Worm (Caenorhabditis elegans) whole organism, early embryonic: Measurements from ENCODE around the gene srx-22.

Experiments
- B0310.2 ChIP-seq: sonication (generic microtip); optimal IDR thresholded peaks from 2 replicates; lab custom pipeline; 2016; ENCODE audit warnings: mild to moderate bottlenecking, missing genetic modification characterization, missing compliant biosample characterization
- F13C5.2 ChIP-seq: sonication (generic microtip); optimal IDR thresholded peaks from 2 replicates; lab custom pipeline; 2017; ENCODE audit warnings: mild to moderate bottlenecking, missing genetic modification characterization, inconsistent platforms, missing compliant biosample characterization
- aly-1 ChIP-seq: sonication (generic microtip); optimal IDR thresholded peaks from 2 replicates; lab custom pipeline; 2016; ENCODE audit warnings: missing genetic modification characterization, missing compliant biosample characterization
- ama-1 ChIP-seq: fragments of 150-350 bp; optimal IDR thresholded peaks from 2 replicates; lab custom pipeline; 2014
- ceh-13 ChIP-seq: fragments of 200-800 bp; sonication (Bioruptor generic); optimal IDR thresholded peaks from 2 replicates; lab custom pipeline; 2018; ENCODE audit warnings: mild to moderate bottlenecking, missing genetic modification characterization, missing compliant biosample characterization
- ceh-36 ChIP-seq: sonication (generic microtip); optimal IDR thresholded peaks from 2 replicates; lab custom pipeline; 2016; ENCODE audit warnings: missing genetic modification characterization, inconsistent platforms, missing compliant biosample characterization
- ets-7 ChIP-seq: sonication (generic microtip); optimal IDR thresholded peaks from 2 replicates; lab custom pipeline; 2016; ENCODE audit warnings: missing genotype, missing genetic modification characterization, missing compliant biosample characterization
- flt-1 ChIP-seq: fragments of 200-800 bp; sonication (Bioruptor generic); IDR thresholded peaks from 2 replicates; pipeline ENCODE4 v1.3.6; 2022; ENCODE audit warnings: missing genetic modification characterization, missing compliant biosample characterization
- hmbx-1 ChIP-seq: sonication (generic microtip); optimal IDR thresholded peaks from 2 replicates; lab custom pipeline; 2016; ENCODE audit warnings: mild to moderate bottlenecking, missing genetic modification characterization, missing compliant biosample characterization
- hmg-4 ChIP-seq: fragments of 200-800 bp; sonication (Bioruptor generic); optimal IDR thresholded peaks from 2 replicates; lab custom pipeline; 2018; ENCODE audit warnings: mild to moderate bottlenecking, missing genetic modification characterization, missing compliant biosample characterization
- hnd-1 ChIP-seq: sonication (generic microtip); optimal IDR thresholded peaks from 2 replicates; lab custom pipeline; 2016; ENCODE audit warnings: missing genetic modification characterization, missing compliant biosample characterization
- pes-1 ChIP-seq: fragments of 200-800 bp; sonication (Bioruptor generic); IDR thresholded peaks from 2 replicates; pipeline ENCODE4 v1.3.6; 2022; ENCODE audit warnings: missing genetic modification reagents, missing genetic modification characterization, missing compliant biosample characterization
- scrt-1 ChIP-seq: fragments of 200-800 bp; sonication (Bioruptor generic); IDR thresholded peaks from 2 replicates; pipeline ENCODE4 v1.3.6; 2022; ENCODE audit warnings: missing genetic modification characterization, missing compliant biosample characterization
- sea-1 ChIP-seq: fragments of 200-800 bp; sonication (Bioruptor generic); conservative IDR thresholded peaks from 2 replicates; pipeline ENCODE4 v1.3.6; 2022; ENCODE audit warnings: missing genetic modification characterization, missing compliant biosample characterization
- tbx-11 ChIP-seq: fragments of 200-800 bp; sonication (Bioruptor generic); IDR thresholded peaks from 2 replicates; pipeline ENCODE4 v1.3.6; 2022; ENCODE audit warnings: missing genetic modification characterization, missing compliant biosample characterization
- tbx-37 ChIP-seq: fragments of 200-800 bp; sonication (Bioruptor generic); conservative IDR thresholded peaks from 2 replicates; pipeline ENCODE4 v1.3.6; 2022; ENCODE audit warnings: missing genetic modification reagents, missing genetic modification characterization, missing compliant biosample characterization
- tra-4 ChIP-seq: sonication (generic microtip); optimal IDR thresholded peaks from 2 replicates; lab custom pipeline; 2017; ENCODE audit warnings: missing genetic modification characterization, missing compliant biosample characterization

srx-22 gene

ce11 chrV:679663-680062 is at the start of gene srx-22:
TSS of gene srx-22 (plus strand) at chrV:679963.
- TF ChIP-seq sea-1 (GFP tag; lab: Robert Waterston, UW) (no peak), ceh-36 (tag; lab: Kevin White, UChicago) (no peak), pes-1 (GFP tag; lab: Robert Waterston, UW) (no peak), scrt-1 (GFP tag; lab: Robert Waterston, UW) (no peak), B0310.2 (no peak), ama-1 (lab: Kevin White, UChicago) (no peak), flt-1 (no peak), ceh-13 (GFP tag; lab: Kevin White, UChicago) (no peak)

DNA sequence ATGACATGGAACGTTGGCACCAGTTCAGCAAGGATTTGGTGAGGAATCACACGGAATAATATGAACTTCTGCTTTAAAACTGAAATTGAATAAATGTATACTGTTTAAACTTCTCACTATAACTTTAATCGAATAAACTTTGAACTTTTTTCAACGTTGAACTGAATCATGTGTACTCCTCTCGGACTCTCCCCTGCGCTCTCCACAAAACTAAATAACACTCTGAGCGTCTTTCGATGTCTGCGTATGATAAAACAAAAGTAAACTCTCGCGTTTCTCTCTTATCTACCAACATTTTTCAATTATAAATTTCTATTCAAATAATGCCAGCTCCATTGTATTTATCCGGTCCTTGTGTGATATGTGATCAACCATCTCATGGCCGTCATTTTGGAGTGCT is 47.9 kb upstream of the srx-22 start:
- TF ChIP-seq tbx-37 (GFP tag; lab: Robert Waterston, UW) (no peak), ceh-13 (GFP tag; lab: Kevin White, UChicago) (no peak), aly-1 (no peak), pes-1 (GFP tag; lab: Robert Waterston, UW) (no peak), scrt-1 (GFP tag; lab: Robert Waterston, UW) (no peak), sea-1 (GFP tag; lab: Robert Waterston, UW) (no peak), hmbx-1 (tag; lab: Kevin White, UChicago) (no peak), hnd-1 (tag; lab: Kevin White, UChicago) (no peak), B0310.2 (no peak), hmg-4 (GFP tag; lab: Kevin White, UChicago) (no peak), tra-4 (tag; lab: Kevin White, UChicago) (no peak)

DNA sequence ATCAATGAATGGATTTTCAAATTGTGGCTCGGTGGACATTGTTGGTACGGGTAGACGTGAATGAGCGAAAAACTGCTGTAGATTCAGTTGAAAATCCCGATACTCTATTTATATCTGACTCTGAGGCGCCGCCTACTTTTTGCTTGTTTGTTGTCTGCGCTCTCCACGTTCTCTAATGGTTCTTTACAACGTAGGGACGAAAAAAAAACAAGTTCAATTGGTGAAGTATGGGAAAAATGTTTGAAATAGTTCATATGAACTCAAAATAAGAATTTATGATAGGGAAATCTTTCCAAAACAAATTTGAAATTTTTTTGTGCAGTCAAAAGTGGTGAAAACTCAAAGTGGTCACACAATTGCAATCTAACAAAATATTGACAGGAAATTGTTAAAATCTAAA is 44.9 kb upstream of the srx-22 start, which contains the start of gene F48G7.10:
Gene F48G7.10, minus strand, starts transcription at position 101 of the 400 bp plus-strand sequence.
- no peak for TF ChIP-seq scrt-1 (GFP tag; lab: Robert Waterston, UW)
- no peak for TF ChIP-seq ama-1 (lab: Kevin White, UChicago)
- TF ChIP-seq F13C5.2, result no peak
- no peak for TF ChIP-seq tra-4 (tag; lab: Kevin White, UChicago)
- TF ChIP-seq hmbx-1 (tag; lab: Kevin White, UChicago), result no peak
- no peak for TF ChIP-seq aly-1
- TF ChIP-seq sea-1 (GFP tag; lab: Robert Waterston, UW), result no peak
- no peak for TF ChIP-seq pes-1 (GFP tag; lab: Robert Waterston, UW)
- TF ChIP-seq B0310.2, result no peak
- no peak for TF ChIP-seq tbx-37 (GFP tag; lab: Robert Waterston, UW)
- no peak for TF ChIP-seq flt-1
- TF ChIP-seq ceh-36 (tag; lab: Kevin White, UChicago), result no peak
- no peak for TF ChIP-seq ets-7 (tag; lab: Kevin White, UChicago)
- TF ChIP-seq hmg-4 (GFP tag; lab: Kevin White, UChicago), result no peak
- TF ChIP-seq hnd-1 (tag; lab: Kevin White, UChicago), result no peak
- no peak for TF ChIP-seq ceh-13 (GFP tag; lab: Kevin White, UChicago)

ce11 chrV:635630-636029 is 44.1 kb upstream of the srx-22 start:
- TF ChIP-seq hnd-1 (tag; lab: Kevin White, UChicago) (no peak), scrt-1 (GFP tag; lab: Robert Waterston, UW) (no peak), flt-1 (no peak), sea-1 (GFP tag; lab: Robert Waterston, UW) (no peak), pes-1 (GFP tag; lab: Robert Waterston, UW) (no peak), hmbx-1 (tag; lab: Kevin White, UChicago) (no peak), F13C5.2 (no peak), ama-1 (lab: Kevin White, UChicago) (no peak), tra-4 (tag; lab: Kevin White, UChicago) (no peak), hmg-4 (GFP tag; lab: Kevin White, UChicago) (no peak), ets-7 (tag; lab: Kevin White, UChicago) (no peak), B0310.2 (no peak), tbx-37 (GFP tag; lab: Robert Waterston, UW) (no peak), aly-1 (no peak), ceh-13 (GFP tag; lab: Kevin White, UChicago) (no peak), tbx-11 (GFP tag; lab: Robert Waterston, UW) (no peak), ceh-36 (tag; lab: Kevin White, UChicago) (no peak)

DNA sequence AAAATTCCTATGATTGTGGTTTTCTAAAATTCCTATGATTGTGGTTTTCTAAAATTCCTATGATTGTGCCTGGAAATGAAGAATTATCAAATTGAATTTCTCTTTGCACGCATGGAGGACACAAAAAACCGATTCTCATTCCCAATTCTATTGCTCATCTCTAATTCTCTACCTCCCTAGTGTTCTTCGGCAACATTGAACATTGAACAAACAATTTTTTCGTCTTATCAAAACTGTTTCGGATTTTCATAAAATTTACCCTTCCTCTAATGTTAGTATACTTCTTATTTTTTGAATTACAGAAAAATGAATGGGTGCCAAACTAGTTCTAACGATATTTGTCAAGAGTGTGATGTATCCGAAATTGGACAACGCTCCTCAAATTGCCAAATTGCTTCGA is 43.5 kb upstream of the srx-22 start, which contains the start of gene pals-31:
Gene pals-31, plus strand, starts transcription at position 301 of the 400 bp plus-strand sequence.
- TF ChIP-seq flt-1, result no peak
- no peak for TF ChIP-seq tbx-11 (GFP tag; lab: Robert Waterston, UW)
- no peak for TF ChIP-seq ceh-13 (GFP tag; lab: Kevin White, UChicago)
- TF ChIP-seq ceh-36 (tag; lab: Kevin White, UChicago), result no peak
- no peak for TF ChIP-seq ama-1 (lab: Kevin White, UChicago)
- no peak for TF ChIP-seq F13C5.2
- no peak for TF ChIP-seq aly-1
- no peak for TF ChIP-seq tbx-37 (GFP tag; lab: Robert Waterston, UW)
- no peak for TF ChIP-seq hnd-1 (tag; lab: Kevin White, UChicago)
- no peak for TF ChIP-seq scrt-1 (GFP tag; lab: Robert Waterston, UW)
- TF ChIP-seq sea-1 (GFP tag; lab: Robert Waterston, UW), result no peak
- no peak for TF ChIP-seq pes-1 (GFP tag; lab: Robert Waterston, UW)
- no peak for TF ChIP-seq B0310.2
- TF ChIP-seq tra-4 (tag; lab: Kevin White, UChicago), result no peak
- TF ChIP-seq ets-7 (tag; lab: Kevin White, UChicago), result no peak

DNA sequence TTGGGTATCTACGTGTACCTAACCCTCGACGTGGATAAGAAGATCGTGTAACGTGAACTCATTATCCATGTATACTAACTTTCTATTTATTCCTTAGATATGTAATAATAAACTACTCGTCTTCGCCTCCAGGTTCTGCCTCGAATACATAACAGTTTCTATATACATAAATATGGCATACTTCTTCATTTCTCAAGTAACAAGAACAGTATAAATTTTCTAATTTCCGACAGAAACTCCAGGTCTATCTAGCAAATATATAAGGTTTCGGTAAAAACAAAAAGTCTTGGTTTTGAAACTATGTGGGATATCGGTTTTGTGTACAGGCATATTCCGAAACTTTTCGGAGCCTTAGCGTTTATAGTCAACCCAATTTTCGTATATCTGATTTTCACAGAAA is 41.4 kb upstream of the srx-22 start, which contains the start of gene srj-37:
Gene srj-37, plus strand, starts transcription at position 301 of the 400 bp plus-strand sequence.
- no peak for TF ChIP-seq tbx-11 (GFP tag; lab: Robert Waterston, UW)
- no peak for TF ChIP-seq F13C5.2
- no peak for TF ChIP-seq ets-7 (tag; lab: Kevin White, UChicago)
- no peak for TF ChIP-seq pes-1 (GFP tag; lab: Robert Waterston, UW)
- TF ChIP-seq B0310.2, result no peak
- no peak for TF ChIP-seq tra-4 (tag; lab: Kevin White, UChicago)
- no peak for TF ChIP-seq hmg-4 (GFP tag; lab: Kevin White, UChicago)
- no peak for TF ChIP-seq sea-1 (GFP tag; lab: Robert Waterston, UW)
- TF ChIP-seq ceh-36 (tag; lab: Kevin White, UChicago), result no peak
- TF ChIP-seq tbx-37 (GFP tag; lab: Robert Waterston, UW), result no peak

ce11 chrV:642750-643149 is 37.0 kb upstream of the srx-22 start, which contains the start of gene nhr-190:
TSS of gene nhr-190 (minus strand) at chrV:642924.
- TF ChIP-seq ama-1 (lab: Kevin White, UChicago), result no peak
- no peak for TF ChIP-seq hmbx-1 (tag; lab: Kevin White, UChicago)
- TF ChIP-seq tra-4 (tag; lab: Kevin White, UChicago), result no peak
- no peak for TF ChIP-seq scrt-1 (GFP tag; lab: Robert Waterston, UW)
- no peak for TF ChIP-seq flt-1
- no peak for TF ChIP-seq ceh-36 (tag; lab: Kevin White, UChicago)
- no peak for TF ChIP-seq tbx-37 (GFP tag; lab: Robert Waterston, UW)
- no peak for TF ChIP-seq B0310.2
- no peak for TF ChIP-seq ceh-13 (GFP tag; lab: Kevin White, UChicago)
- TF ChIP-seq sea-1 (GFP tag; lab: Robert Waterston, UW), result no peak
- TF ChIP-seq aly-1, result no peak
- no peak for TF ChIP-seq ets-7 (tag; lab: Kevin White, UChicago)
- TF ChIP-seq pes-1 (GFP tag; lab: Robert Waterston, UW), result no peak
- no peak for TF ChIP-seq tbx-11 (GFP tag; lab: Robert Waterston, UW)
